Worm (Caenorhabditis elegans) whole organism, L1 larva: ENCODE measurements around the gene rnf-113.

Experiments
- alr-1 ChIP-seq: fragments of 200-800 bp; sonication (Bioruptor generic); optimal IDR thresholded peaks from 2 replicates; lab custom pipeline; 2018; ENCODE audit warnings: borderline replicate concordance, mild to moderate bottlenecking, missing genetic modification characterization, missing compliant biosample characterization
- fkh-10 ChIP-seq: sonication (generic microtip); optimal IDR thresholded peaks from 2 replicates; lab custom pipeline; 2017; ENCODE audit warnings: missing biosample characterization, missing genetic modification reagents, missing genetic modification characterization
- fos-1 ChIP-seq: fragments of 150-350 bp; optimal IDR thresholded peaks from 2 replicates; lab custom pipeline; 2014; ENCODE audit warnings: missing biosample characterization, missing genetic modification characterization
- lin-13 ChIP-seq: fragments of 150-350 bp; optimal IDR thresholded peaks from 2 replicates; lab custom pipeline; 2014; ENCODE audit warnings: missing biosample characterization, missing genetic modification reagents, missing genetic modification characterization
- nhr-76 ChIP-seq: sonication (generic microtip); optimal IDR thresholded peaks from 2 replicates; lab custom pipeline; 2017; ENCODE audit warnings: missing biosample characterization, missing genetic modification characterization
- nhr-77 ChIP-seq: fragments of 150-350 bp; optimal IDR thresholded peaks from 2 replicates; lab custom pipeline; 2014; ENCODE audit warnings: missing biosample characterization, missing genetic modification characterization
- rnt-1 ChIP-seq: sonication (generic microtip); optimal IDR thresholded peaks from 2 replicates; lab custom pipeline; 2016; ENCODE audit warnings: mild to moderate bottlenecking, missing genetic modification characterization, moderate library complexity, missing compliant biosample characterization
- skn-1 ChIP-seq: fragments of 150-350 bp; optimal IDR thresholded peaks from 2 replicates; lab custom pipeline; 2014; ENCODE audit warnings: missing biosample characterization, missing genetic modification characterization
- sptf-1 ChIP-seq: fragments of 150-350 bp; optimal IDR thresholded peaks from 2 replicates; lab custom pipeline; 2014; ENCODE audit warnings: missing biosample characterization, missing genetic modification characterization
- tlp-1 ChIP-seq: fragments of 150-350 bp; optimal IDR thresholded peaks from 2 replicates; lab custom pipeline; 2014; ENCODE audit warnings: missing biosample characterization, missing genetic modification characterization
- unc-98 ChIP-seq: fragments of 200-800 bp; sonication (Bioruptor generic); IDR thresholded peaks from 2 replicates; pipeline ENCODE4 v1.3.6; 2022; ENCODE audit warnings: missing genetic modification characterization, missing compliant biosample characterization
- zag-1 ChIP-seq: fragments of 150-350 bp; optimal IDR thresholded peaks from 2 replicates; lab custom pipeline; 2014; ENCODE audit warnings: missing biosample characterization, missing genetic modification characterization
- zip-4 ChIP-seq: fragments of 200-800 bp; sonication (Bioruptor generic); optimal IDR thresholded peaks from 2 replicates; lab custom pipeline; 2018; ENCODE audit warnings: mild to moderate bottlenecking, missing genetic modification characterization, moderate library complexity, missing compliant biosample characterization

DNA sequence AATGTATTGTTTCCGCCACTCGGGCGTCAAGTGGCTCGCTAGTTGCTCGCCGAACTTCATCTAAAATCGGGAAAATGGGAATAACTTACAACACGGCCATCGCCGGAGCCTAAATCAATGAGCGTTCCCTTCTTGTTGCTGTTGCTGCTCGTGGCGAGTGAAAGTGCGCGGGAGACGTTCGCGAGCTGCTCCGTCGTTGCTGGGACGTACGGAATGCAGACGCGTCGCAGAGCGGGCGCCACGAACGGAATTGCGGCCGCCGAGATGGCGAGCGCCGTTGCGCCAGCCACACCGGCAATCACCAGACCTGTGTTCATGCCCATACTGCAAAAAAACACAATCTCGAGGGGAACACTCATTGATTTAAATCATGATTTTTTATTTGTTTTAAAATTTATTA, 51.0 kb downstream of the rnf-113 start:
- TF ChIP-seq zag-1 (tag; lab: Kevin White, UChicago), result no peak
- no peak for TF ChIP-seq tlp-1 (tag; lab: Kevin White, UChicago)
- TF ChIP-seq fkh-10 (GFP tag; lab: Kevin White, UChicago), result no peak
- TF ChIP-seq nhr-77, result no peak
- no peak for TF ChIP-seq unc-98 (GFP tag; lab: Robert Waterston, UW)
- TF ChIP-seq zip-4 (GFP tag; lab: Kevin White, UChicago), result no peak
- no peak for TF ChIP-seq rnt-1
- TF ChIP-seq skn-1 (tag; lab: Kevin White, UChicago), result no peak
- TF ChIP-seq sptf-1 (tag; lab: Kevin White, UChicago), result no peak
- no peak for TF ChIP-seq alr-1
- TF ChIP-seq fos-1 (tag; lab: Kevin White, UChicago), result no peak
- TF ChIP-seq lin-13 (GFP tag; lab: Kevin White, UChicago), result no peak
- TF ChIP-seq nhr-76 (tag; lab: Kevin White, UChicago), result no peak
